Fruit fly (Drosophila melanogaster) whole organism, pupa: ENCODE measurements around the gene CG16753.

ENCODE experiments used
- CG10348 ChIP-seq: fragments of 200-800 bp; sonication (Bioruptor generic); IDR thresholded peaks from 2 replicates; pipeline ENCODE4 v1.3.6; 2022; ENCODE audit warnings: missing biosample characterization, missing genetic modification characterization
- CG12605 ChIP-seq: fragments of 200-800 bp; sonication (Bioruptor generic); IDR thresholded peaks from 2 replicates; pipeline ENCODE4 v1.3.6; 2022; ENCODE audit warnings: missing biosample characterization, missing genetic modification characterization
- CG13204 ChIP-seq: fragments of 200-800 bp; sonication (Bioruptor generic); optimal IDR thresholded peaks from 2 replicates; lab custom pipeline; 2018; ENCODE audit warnings: missing biosample characterization, mild to moderate bottlenecking, missing genetic modification characterization, moderate library complexity
- CG14655 ChIP-seq: fragments of 200-800 bp; sonication (Bioruptor generic); optimal IDR thresholded peaks from 3 replicates; lab custom pipeline; 2017; ENCODE audit warnings: mild to moderate bottlenecking, missing biosample characterization, missing genetic modification reagents, missing genetic modification characterization
- CG15710 ChIP-seq: fragments of 200-800 bp; sonication (Bioruptor generic); optimal IDR thresholded peaks from 2 replicates; lab custom pipeline; 2018; ENCODE audit warnings: missing biosample characterization, mild to moderate bottlenecking, missing genetic modification characterization, moderate library complexity
- CG17806 ChIP-seq: fragments of 200-800 bp; sonication (Bioruptor generic); optimal IDR thresholded peaks from 2 replicates; lab custom pipeline; 2018; ENCODE audit warnings: missing biosample characterization, mild to moderate bottlenecking, missing genetic modification characterization, moderate library complexity
- CG32121 ChIP-seq: fragments of 200-800 bp; sonication (Bioruptor generic); IDR thresholded peaks from 2 replicates; pipeline ENCODE4 v1.3.6; 2022; ENCODE audit warnings: missing biosample characterization, missing genetic modification characterization
- CG34367 ChIP-seq: fragments of 200-800 bp; sonication (Bioruptor generic); optimal IDR thresholded peaks from 2 replicates; lab custom pipeline; 2018; ENCODE audit warnings: missing biosample characterization, mild to moderate bottlenecking, missing genetic modification characterization
- CG4496 ChIP-seq: fragments of 200-800 bp; sonication (Bioruptor generic); IDR thresholded peaks from 3 replicates; pipeline ENCODE4 v1.3.6; 2022; ENCODE audit warnings: missing biosample characterization, missing genetic modification characterization
- CG8159 ChIP-seq: fragments of 200-800 bp; sonication (Bioruptor generic); optimal IDR thresholded peaks from 3 replicates; lab custom pipeline; 2018; ENCODE audit warnings: missing biosample characterization, mild to moderate bottlenecking, missing genetic modification characterization, moderate library complexity
- CG8301 ChIP-seq: fragments of 200-800 bp; sonication (Bioruptor generic); optimal IDR thresholded peaks from 2 replicates; lab custom pipeline; 2018; ENCODE audit warnings: missing biosample characterization, mild to moderate bottlenecking, missing genetic modification characterization
- CG9948 ChIP-seq: fragments of 200-800 bp; sonication (Bioruptor generic); optimal IDR thresholded peaks from 2 replicates; lab custom pipeline; 2018; ENCODE audit warnings: missing biosample characterization, mild to moderate bottlenecking, missing genetic modification characterization, moderate library complexity
- D1 ChIP-seq: fragments of 200-800 bp; sonication (Bioruptor generic); optimal IDR thresholded peaks from 2 replicates; lab custom pipeline; 2018; ENCODE audit warnings: missing biosample characterization, mild to moderate bottlenecking, missing genetic modification characterization, moderate library complexity
- EcR ChIP-seq: fragments of 200-800 bp; sonication (Bioruptor generic); optimal IDR thresholded peaks from 3 replicates; lab custom pipeline; 2019; ENCODE audit warnings: missing biosample characterization, missing genetic modification characterization, mild to moderate bottlenecking, moderate library complexity, missing genetic modification reagents
- Ets98B ChIP-seq: fragments of 200-800 bp; sonication (Bioruptor generic); IDR thresholded peaks from 2 replicates; pipeline ENCODE4 v1.3.6; 2022; ENCODE audit warnings: missing biosample characterization, missing genetic modification characterization
- Pif1A ChIP-seq: fragments of 200-800 bp; sonication (Bioruptor generic); optimal IDR thresholded peaks from 3 replicates; lab custom pipeline; 2016; ENCODE audit warnings: missing biosample characterization, missing genetic modification characterization
- Pif1B ChIP-seq: fragments of 200-800 bp; sonication (Bioruptor generic); optimal IDR thresholded peaks from 3 replicates; lab custom pipeline; 2016; ENCODE audit warnings: missing biosample characterization, missing genetic modification characterization
- Snoo ChIP-seq: fragments of 200-800 bp; sonication (Bioruptor generic); optimal IDR thresholded peaks from 3 replicates; lab custom pipeline; 2017; ENCODE audit warnings: missing biosample characterization, mild to moderate bottlenecking, missing genetic modification characterization, inconsistent platforms
- gl ChIP-seq: fragments of 200-800 bp; sonication (Bioruptor generic); optimal IDR thresholded peaks from 2 replicates; lab custom pipeline; 2018; ENCODE audit warnings: missing biosample characterization, mild to moderate bottlenecking, missing genetic modification characterization
- rn ChIP-seq: fragments of 200-800 bp; sonication (Bioruptor generic); IDR thresholded peaks from 2 replicates; pipeline ENCODE4 v1.3.6; 2022; ENCODE audit warnings: missing biosample characterization, missing genetic modification characterization

The CG16753 gene

dm6 chr3L:3054851-3055250 lies at the start of gene CG16753:
Gene CG16753 (plus strand): TSS chr3L:3055079.
- TF ChIP-seq CG8301 (tag; lab: Kevin White, UChicago): no peak
- no peak for TF ChIP-seq CG32121 (GFP tag; lab: Robert Waterston, UW)
- TF ChIP-seq D1 (tag; lab: Kevin White, UChicago): no peak
- no peak for TF ChIP-seq Pif1B (GFP tag; lab: Kevin White, UChicago)
- TF ChIP-seq CG12605 (GFP tag; lab: Robert Waterston, UW): no peak
- TF ChIP-seq CG34367: no peak
- TF ChIP-seq CG4496 (GFP tag; lab: Robert Waterston, UW): no peak
- TF ChIP-seq CG17806: no peak
- TF ChIP-seq Ets98B (GFP tag; lab: Robert Waterston, UW): no peak
- TF ChIP-seq CG13204: no peak

- no peak for TF ChIP-seq CG9948
- no peak for TF ChIP-seq CG10348 (GFP tag; lab: Robert Waterston, UW)
- no peak for TF ChIP-seq CG8159 (tag; lab: Kevin White, UChicago)
These were observed 41.4 kb upstream of the CG16753 start for dm6 chr3L:3013496-3013895.

dm6 chr3L:3015969-3016368 lies 38.9 kb upstream of the CG16753 start, which contains the start of gene CG32488:
Gene CG32488 (minus strand): TSS chr3L:3016069.
- TF ChIP-seq CG13204 (no peak), CG10348 (GFP tag; lab: Robert Waterston, UW) (no peak)
- TF ChIP-seq, all 21 proteins: peak for 0

- TF ChIP-seq Pif1A (GFP tag; lab: Kevin White, UChicago) (no peak), CG9948 (no peak), rn (GFP tag; lab: Robert Waterston, UW) (no peak), D1 (tag; lab: Kevin White, UChicago) (no peak), CG8159 (tag; lab: Kevin White, UChicago) (no peak), CG12605 (GFP tag; lab: Robert Waterston, UW) (no peak)
These were observed 37.7 kb upstream of the CG16753 start, which contains the start of gene CG32487 for dm6 chr3L:3017156-3017555. Gene CG32487 (minus strand): TSS chr3L:3017256.

dm6 chr3L:3026421-3026820 lies 28.5 kb upstream of the CG16753 start, which contains the start of gene aly:
Gene aly (minus strand): TSS chr3L:3026521.
- no peak for TF ChIP-seq Pif1A (GFP tag; lab: Kevin White, UChicago)
- TF ChIP-seq gl (tag; lab: Kevin White, UChicago): no peak
- no peak for TF ChIP-seq CG15710
- TF ChIP-seq CG9948: no peak
- TF ChIP-seq EcR (GFP tag; lab: Kevin White, UChicago): no peak
- TF ChIP-seq CG34367: no peak
- no peak for TF ChIP-seq CG32121 (GFP tag; lab: Robert Waterston, UW)
- TF ChIP-seq CG12605 (GFP tag; lab: Robert Waterston, UW): no peak
- TF ChIP-seq Snoo (tag; lab: Kevin White, UChicago): no peak
- TF ChIP-seq D1 (tag; lab: Kevin White, UChicago): no peak
- no peak for TF ChIP-seq CG13204
- no peak for TF ChIP-seq CG17806
- TF ChIP-seq CG14655: no peak
- TF ChIP-seq Ets98B (GFP tag; lab: Robert Waterston, UW): no peak
- no peak for TF ChIP-seq CG8159 (tag; lab: Kevin White, UChicago)
- no peak for TF ChIP-seq CG10348 (GFP tag; lab: Robert Waterston, UW)
- TF ChIP-seq CG8301 (tag; lab: Kevin White, UChicago): no peak
- no peak for TF ChIP-seq rn (GFP tag; lab: Robert Waterston, UW)
- TF ChIP-seq CG4496 (GFP tag; lab: Robert Waterston, UW): no peak

dm6 chr3L:3034779-3035643 lies 19.9 kb upstream of the CG16753 start, which contains the start of gene CG2162:
Gene CG2162 (plus strand): TSS chr3L:3035196.
- TF ChIP-seq EcR (GFP tag; lab: Kevin White, UChicago): no peak
- no peak for TF ChIP-seq Ets98B (GFP tag; lab: Robert Waterston, UW)
- no peak for TF ChIP-seq Snoo (tag; lab: Kevin White, UChicago)
- no peak for TF ChIP-seq CG32121 (GFP tag; lab: Robert Waterston, UW)
- TF ChIP-seq gl (tag; lab: Kevin White, UChicago): no peak
- TF ChIP-seq D1 (tag; lab: Kevin White, UChicago): no peak
- TF ChIP-seq CG8301 (tag; lab: Kevin White, UChicago): peak; percentile 2
- TF ChIP-seq Pif1B (GFP tag; lab: Kevin White, UChicago): no peak
- TF ChIP-seq rn (GFP tag; lab: Robert Waterston, UW): no peak
